Worm (Caenorhabditis elegans) whole organism, L4 larva: Measurements from ENCODE around the gene F22F7.4.

Experiments
- F26F4.8 ChIP-seq: fragments of 200-800 bp; sonication (Bioruptor generic); conservative IDR thresholded peaks from 2 replicates; pipeline ENCODE4 v1.3.6; 2022; ENCODE audit warnings: missing genetic modification characterization, missing compliant biosample characterization
- Y105C5A.15 ChIP-seq: fragments of 200-800 bp; sonication (Bioruptor generic); IDR thresholded peaks from 2 replicates; pipeline ENCODE4 v1.3.6; 2022; ENCODE audit warnings: missing genetic modification characterization, missing compliant biosample characterization
- Y48G9A.11 ChIP-seq: fragments of 200-800 bp; sonication (Bioruptor generic); IDR thresholded peaks from 2 replicates; pipeline ENCODE4 v1.3.6; 2022; ENCODE audit warnings: missing genetic modification reagents, missing genetic modification characterization, missing compliant biosample characterization
- Y5F2A.4 ChIP-seq: fragments of 200-800 bp; sonication (Bioruptor generic); optimal IDR thresholded peaks from 2 replicates; lab custom pipeline; 2018; ENCODE audit warnings: mild to moderate bottlenecking, missing genetic modification characterization, missing compliant biosample characterization
- Y75B8A.6 ChIP-seq: fragments of 200-800 bp; sonication (Bioruptor generic); IDR thresholded peaks from 2 replicates; pipeline ENCODE4 v1.3.6; 2022; ENCODE audit warnings: missing genetic modification reagents, missing genetic modification characterization, missing compliant biosample characterization
- ZK337.2 ChIP-seq: fragments of 200-800 bp; sonication (Bioruptor generic); IDR thresholded peaks from 2 replicates; pipeline ENCODE4 v1.3.6; 2022; ENCODE audit warnings: missing genetic modification reagents, missing genetic modification characterization, missing compliant biosample characterization
- aly-2 ChIP-seq: sonication (generic microtip); optimal IDR thresholded peaks from 2 replicates; lab custom pipeline; 2018; ENCODE audit warnings: missing biosample characterization, missing genetic modification characterization
- ceh-82 ChIP-seq: sonication (generic microtip); optimal IDR thresholded peaks from 2 replicates; lab custom pipeline; 2017; ENCODE audit warnings: missing biosample characterization, missing genetic modification characterization
- cey-2 ChIP-seq: sonication (generic microtip); optimal IDR thresholded peaks from 3 replicates; lab custom pipeline; 2017; ENCODE audit warnings: missing genetic modification characterization, mild to moderate bottlenecking, missing compliant biosample characterization, antibody characterized with exemption, borderline replicate concordance; ENCODE audit not compliant: insufficient read depth
- daf-12 ChIP-seq: fragments of 150-350 bp; optimal IDR thresholded peaks from 2 replicates; lab custom pipeline; 2014; ENCODE audit warnings: missing biosample characterization, missing genetic modification reagents, missing genetic modification characterization
- daf-16 ChIP-seq, 3 experiments: sonication (generic microtip); optimal IDR thresholded peaks; 2 replicates each; lab custom pipeline; 2016 to 2017; ENCODE audit warnings: missing genetic modification characterization in 3 of 3, missing genetic modification reagents in 3 of 3, mild to moderate bottlenecking in 2 of 3, missing compliant biosample characterization in 2 of 3, missing biosample characterization in 1 of 3, moderate library complexity in 1 of 3
- dmd-6 ChIP-seq: fragments of 200-800 bp; sonication (Bioruptor generic); IDR thresholded peaks from 2 replicates; pipeline ENCODE4 v1.3.6; 2022; ENCODE audit warnings: missing genetic modification reagents, missing genetic modification characterization, missing compliant biosample characterization
- dve-1 ChIP-seq: sonication (generic microtip); optimal IDR thresholded peaks from 2 replicates; lab custom pipeline; 2017; ENCODE audit warnings: antibody characterized with exemption, mild to moderate bottlenecking, missing genetic modification characterization, missing compliant biosample characterization; ENCODE audit not compliant: insufficient read depth
- egl-43 ChIP-seq: fragments of 200-800 bp; sonication (Bioruptor generic); IDR thresholded peaks from 2 replicates; pipeline ENCODE4 v1.3.6; 2022; ENCODE audit warnings: missing genetic modification reagents, missing genetic modification characterization, missing compliant biosample characterization
- fkh-10 ChIP-seq: fragments of 150-350 bp; optimal IDR thresholded peaks from 2 replicates; lab custom pipeline; 2014; ENCODE audit warnings: missing biosample characterization, missing genetic modification reagents, missing genetic modification characterization
- hlh-11 ChIP-seq: fragments of 200-800 bp; sonication (Bioruptor generic); optimal IDR thresholded peaks from 2 replicates; lab custom pipeline; 2018; ENCODE audit warnings: mild to moderate bottlenecking, missing genetic modification characterization, missing compliant biosample characterization
- lin-15B ChIP-seq: fragments of 150-350 bp; sonication (generic microtip); optimal IDR thresholded peaks from 3 replicates; lab custom pipeline; 2014; ENCODE audit warnings: missing biosample characterization, missing genetic modification characterization
- lin-39 ChIP-seq: fragments of 150-350 bp; optimal IDR thresholded peaks from 2 replicates; lab custom pipeline; 2014; ENCODE audit warnings: missing biosample characterization, missing genetic modification reagents, missing genetic modification characterization
- lsy-2 ChIP-seq, 2 experiments: fragments of 150-350 bp in 1 of 2; sonication (generic microtip) in 1 of 2; optimal IDR thresholded peaks; 2 replicates each; lab custom pipeline; 2014 to 2017; ENCODE audit warnings: missing biosample characterization in 2 of 2, missing genetic modification characterization in 2 of 2
- madf-5 ChIP-seq, 2 experiments: fragments of 200-800 bp; sonication (Bioruptor generic); IDR thresholded peaks; 2 replicates each; pipeline ENCODE4 v1.3.6; 2022; ENCODE audit warnings: missing compliant biosample characterization in 2 of 2, missing genetic modification characterization in 2 of 2
- madf-9 ChIP-seq: fragments of 200-800 bp; sonication (Bioruptor generic); conservative IDR thresholded peaks from 2 replicates; pipeline ENCODE4 v1.3.6; 2022; ENCODE audit warnings: missing genetic modification reagents, missing genetic modification characterization, missing compliant biosample characterization
- mdt-29 ChIP-seq: fragments of 200-800 bp; sonication (Bioruptor generic); IDR thresholded peaks from 2 replicates; pipeline ENCODE4 v1.3.6; 2022; ENCODE audit warnings: missing genetic modification reagents, missing genetic modification characterization, missing compliant biosample characterization
- mes-2 ChIP-seq: sonication (generic microtip); optimal IDR thresholded peaks from 2 replicates; lab custom pipeline; 2016; ENCODE audit warnings: missing genotype, mild to moderate bottlenecking, missing genetic modification characterization, missing compliant biosample characterization; ENCODE audit not compliant: poor library complexity, severe bottlenecking
- nhr-102 ChIP-seq: sonication (generic microtip); optimal IDR thresholded peaks from 2 replicates; lab custom pipeline; 2016; ENCODE audit warnings: mild to moderate bottlenecking, missing genetic modification characterization, moderate library complexity, missing compliant biosample characterization
- nhr-11 ChIP-seq: fragments of 150-350 bp; optimal IDR thresholded peaks from 2 replicates; lab custom pipeline; 2014; ENCODE audit warnings: missing biosample characterization, missing genetic modification characterization
- nhr-25 ChIP-seq: sonication (generic microtip); optimal IDR thresholded peaks from 2 replicates; lab custom pipeline; 2017; ENCODE audit warnings: missing genetic modification characterization, mild to moderate bottlenecking, missing compliant biosample characterization, antibody characterized with exemption, moderate library complexity, borderline replicate concordance; ENCODE audit not compliant: insufficient read depth
- nhr-28 ChIP-seq: fragments of 150-350 bp; optimal IDR thresholded peaks from 2 replicates; lab custom pipeline; 2014; ENCODE audit warnings: missing biosample characterization, missing genetic modification characterization
- nhr-41 ChIP-seq: fragments of 200-800 bp; sonication (Bioruptor generic); IDR thresholded peaks from 2 replicates; pipeline ENCODE4 v1.3.6; 2022; ENCODE audit warnings: missing genetic modification reagents, missing genetic modification characterization, missing compliant biosample characterization
- nhr-6 ChIP-seq: fragments of 150-350 bp; optimal IDR thresholded peaks from 2 replicates; lab custom pipeline; 2014; ENCODE audit warnings: missing biosample characterization, missing genetic modification characterization
- pqm-1 ChIP-seq: sonication (generic microtip); optimal IDR thresholded peaks from 2 replicates; lab custom pipeline; 2017; ENCODE audit warnings: missing biosample characterization, missing genetic modification characterization
- tra-1 ChIP-seq: fragments of 200-800 bp; sonication (Bioruptor generic); IDR thresholded peaks from 2 replicates; pipeline ENCODE4 v1.3.6; 2022; ENCODE audit warnings: missing genetic modification reagents, missing genetic modification characterization, missing compliant biosample characterization
- unc-39 ChIP-seq: sonication (generic microtip); optimal IDR thresholded peaks from 2 replicates; lab custom pipeline; 2017; ENCODE audit warnings: missing biosample characterization, missing genetic modification characterization
- zfp-3 ChIP-seq: fragments of 200-800 bp; sonication (Bioruptor generic); conservative IDR thresholded peaks from 2 replicates; pipeline ENCODE4 v1.3.6; 2022; ENCODE audit warnings: missing genetic modification reagents, missing genetic modification characterization, missing compliant biosample characterization
- zip-11 ChIP-seq: fragments of 200-800 bp; sonication (Bioruptor generic); IDR thresholded peaks from 2 replicates; pipeline ENCODE4 v1.3.6; 2022; ENCODE audit warnings: missing genetic modification characterization, missing compliant biosample characterization
- ztf-7 ChIP-seq: fragments of 150-350 bp; optimal IDR thresholded peaks from 2 replicates; lab custom pipeline; 2014; ENCODE audit warnings: missing biosample characterization, missing genetic modification characterization

F22F7.4 gene

DNA sequence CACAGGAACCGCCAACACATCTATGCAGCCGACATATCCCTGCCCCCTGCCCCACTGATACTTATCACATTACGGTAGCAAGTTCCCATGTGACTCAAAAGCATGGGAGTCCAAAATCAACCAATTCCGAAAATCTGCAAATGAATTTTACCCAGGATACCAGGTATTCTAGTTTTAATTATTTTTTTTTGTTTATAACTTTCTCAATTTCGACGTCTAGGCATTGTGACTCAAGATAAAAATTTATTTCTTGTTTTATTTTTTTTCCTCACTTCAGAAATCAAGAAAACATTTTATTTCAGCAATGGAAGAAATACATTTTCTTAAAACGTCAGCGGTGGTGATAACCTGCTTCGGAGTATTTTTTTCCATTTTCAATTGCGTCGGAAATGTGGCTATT is 45.6 kb upstream of the F22F7.4 start, which contains the start of gene srbc-24:
Gene srbc-24, plus strand, starts transcription at position 301 of the 400 bp plus-strand sequence.
- TF ChIP-seq daf-16 (GFP tag; optimal IDR thresholded peaks at IDR 0.05; lab: Kevin White, UChicago) = no peak
- no peak for TF ChIP-seq daf-16 (tag; optimal IDR thresholded peaks at IDR 0.05; lab: Kevin White, UChicago)
- no peak for TF ChIP-seq egl-43 (GFP tag; lab: Robert Waterston, UW)
- TF ChIP-seq madf-9 (GFP tag; lab: Robert Waterston, UW) = no peak
- no peak for TF ChIP-seq unc-39
- no peak for TF ChIP-seq madf-5 (GFP tag; IDR thresholded peaks at IDR 0.05; lab: Robert Waterston, UW)
- TF ChIP-seq ztf-7 (tag; lab: Kevin White, UChicago) = no peak
- TF ChIP-seq, all 104 proteins: peak for 0

DNA sequence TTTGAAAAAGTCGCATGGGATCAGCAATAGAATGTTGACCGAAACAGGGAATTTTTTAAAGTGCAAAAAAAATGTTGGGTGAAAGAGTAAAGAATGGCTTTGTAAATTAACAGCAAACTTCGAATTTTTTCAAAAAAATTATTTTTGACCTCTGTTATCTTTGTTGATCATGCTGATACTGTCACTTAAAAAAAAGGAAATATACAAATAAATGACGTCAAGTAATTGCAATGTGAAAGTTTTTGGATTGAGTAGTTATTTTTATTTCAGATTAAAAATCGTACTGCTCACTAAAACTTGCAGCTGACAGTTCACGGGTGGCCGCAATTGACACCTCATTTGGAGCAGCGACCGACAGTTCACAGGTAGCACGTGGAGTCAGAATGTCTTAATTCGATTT is 45.0 kb upstream of the F22F7.4 start, which contains the start of gene C45H4.13:
Gene C45H4.13, minus strand, starts transcription at position 101 of the 400 bp plus-strand sequence.
- TF ChIP-seq fkh-10 (no peak), nhr-41 (GFP tag; lab: Robert Waterston, UW) (no peak), Y75B8A.6 (GFP tag; lab: Robert Waterston, UW) (no peak)

DNA sequence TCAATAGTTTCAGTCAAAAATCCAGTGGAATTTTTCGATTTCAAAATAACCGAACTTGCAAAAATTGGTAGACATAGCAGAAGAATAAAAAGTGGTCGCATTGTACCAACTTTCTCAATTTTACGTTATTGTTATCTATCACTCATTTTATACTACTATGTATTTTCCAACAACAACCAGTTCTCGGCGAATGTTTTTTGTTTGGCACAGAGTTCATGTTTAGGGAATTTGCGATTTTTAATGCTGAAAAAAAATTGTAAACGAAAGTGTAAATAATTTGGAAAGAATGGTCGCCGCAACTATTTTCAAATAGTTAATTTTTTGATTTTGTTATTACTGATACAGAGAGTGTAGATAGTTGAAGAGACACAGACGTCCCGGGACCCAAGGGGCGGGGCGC is 43.6 kb upstream of the F22F7.4 start, which contains the start of gene C45H4.21:
Gene C45H4.21, minus strand, starts transcription at position 101 of the 400 bp plus-strand sequence.
- TF ChIP-seq hlh-11 (no peak), ceh-82 (no peak), lin-15B (tag; lab: Kevin White, UChicago) (no peak), egl-43 (GFP tag; lab: Robert Waterston, UW) (no peak), ZK337.2 (GFP tag; lab: Robert Waterston, UW) (no peak), nhr-11 (tag; lab: Kevin White, UChicago) (no peak), dve-1 (tag; lab: Kevin White, UChicago) (no peak), zfp-3 (GFP tag; lab: Robert Waterston, UW) (no peak), F26F4.8 (GFP tag; lab: Robert Waterston, UW) (no peak), lsy-2 (tag; optimal IDR thresholded peaks at IDR 0.05; lab: Kevin White, UChicago) (no peak), Y105C5A.15 (GFP tag; lab: Robert Waterston, UW) (no peak), Y48G9A.11 (no peak), daf-12 (tag; lab: Kevin White, UChicago) (no peak), mdt-29 (GFP tag; lab: Robert Waterston, UW) (no peak), madf-9 (GFP tag; lab: Robert Waterston, UW) (no peak), tra-1 (GFP tag; lab: Robert Waterston, UW) (no peak), zip-11 (GFP tag; lab: Robert Waterston, UW) (no peak), nhr-28 (no peak), Y5F2A.4 (GFP tag; lab: Kevin White, UChicago) (no peak), nhr-102 (tag; lab: Kevin White, UChicago) (no peak)

DNA sequence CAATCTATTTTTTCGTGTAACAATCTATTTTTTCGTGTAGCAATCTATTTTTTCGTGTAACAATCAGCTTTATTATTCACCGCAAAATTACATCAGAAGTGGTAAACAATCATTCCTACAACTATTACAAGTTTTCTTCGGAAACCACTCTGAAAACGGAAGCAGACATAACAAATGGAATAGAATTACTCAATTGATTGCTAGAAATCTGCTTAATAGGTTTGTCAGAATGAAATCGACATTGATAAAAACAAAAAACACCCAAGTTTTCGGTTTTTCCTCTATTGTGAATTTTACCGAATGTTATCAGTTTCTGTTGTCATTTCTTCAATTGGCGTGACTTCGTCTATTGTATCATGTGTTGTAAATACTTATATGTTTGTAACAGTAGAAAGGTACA is 40.9 kb upstream of the F22F7.4 start, which contains the start of gene srbc-20:
Gene srbc-20, plus strand, starts transcription at position 301 of the 400 bp plus-strand sequence.
- TF ChIP-seq cey-2 (tag; lab: Kevin White, UChicago) (no peak), pqm-1 (no peak), nhr-6 (tag; lab: Kevin White, UChicago) (no peak), zfp-3 (GFP tag; lab: Robert Waterston, UW) (no peak), lin-39 (tag; lab: Kevin White, UChicago) (no peak), aly-2 (no peak), mes-2 (no peak), hlh-11 (no peak), nhr-25 (tag; lab: Kevin White, UChicago) (no peak), dmd-6 (no peak)
